Worm (Caenorhabditis elegans) whole organism, mixed stage, embryonic: ENCODE results near the gene twnk-1.

Source experiments
- bed-3 ChIP-seq: fragments of 200-800 bp; sonication (Bioruptor generic); optimal IDR thresholded peaks from 3 replicates; lab custom pipeline; 2018; ENCODE audit warnings: mild to moderate bottlenecking, missing genetic modification characterization, moderate library complexity, missing compliant biosample characterization
- blmp-1 ChIP-seq: fragments of 150-350 bp; optimal IDR thresholded peaks from 2 replicates; lab custom pipeline; 2014; ENCODE audit warnings: missing biosample characterization, missing genetic modification characterization
- ceh-39 ChIP-seq: fragments of 150-350 bp; optimal IDR thresholded peaks from 2 replicates; lab custom pipeline; 2014; ENCODE audit warnings: missing biosample characterization, missing genetic modification characterization
- ces-1 ChIP-seq: fragments of 150-350 bp; optimal IDR thresholded peaks from 2 replicates; lab custom pipeline; 2014; ENCODE audit warnings: missing biosample characterization, missing genetic modification reagents, missing genetic modification characterization
- mab-5 ChIP-seq: fragments of 150-350 bp; optimal IDR thresholded peaks from 2 replicates; lab custom pipeline; 2014; ENCODE audit warnings: missing biosample characterization, missing genetic modification characterization
- nhr-12 ChIP-seq: fragments of 150-350 bp; optimal IDR thresholded peaks from 2 replicates; lab custom pipeline; 2014; ENCODE audit warnings: missing biosample characterization, missing genetic modification characterization
- nhr-2 ChIP-seq: fragments of 150-350 bp; optimal IDR thresholded peaks from 2 replicates; lab custom pipeline; 2014; ENCODE audit warnings: missing biosample characterization, missing genetic modification characterization
- pha-4 ChIP-seq: fragments of 150-350 bp; optimal IDR thresholded peaks from 2 replicates; lab custom pipeline; 2018; ENCODE audit warnings: missing biosample characterization, missing genetic modification reagents, missing genetic modification characterization
- ztf-11 ChIP-seq: fragments of 150-350 bp; optimal IDR thresholded peaks from 2 replicates; lab custom pipeline; 2014; ENCODE audit warnings: missing biosample characterization, missing genetic modification characterization

- TF ChIP-seq blmp-1 (tag; lab: Kevin White, UChicago): no peak
- TF ChIP-seq bed-3 (GFP tag; lab: Kevin White, UChicago): no peak
- no peak for TF ChIP-seq nhr-12 (tag; lab: Kevin White, UChicago)
- no peak for TF ChIP-seq mab-5 (tag; lab: Kevin White, UChicago)
- no peak for TF ChIP-seq pha-4
- TF ChIP-seq nhr-2: no peak
- TF ChIP-seq ztf-11: no peak
- no peak for TF ChIP-seq ceh-39 (tag; lab: Kevin White, UChicago)
- TF ChIP-seq ces-1 (GFP tag; lab: Kevin White, UChicago): no peak
These were observed 23.3 kb downstream of the twnk-1 start for ce11 chrX:5814342-5814741.
